Fruit fly (Drosophila melanogaster): ENCODE data around the gene Clbn.

- TF ChIP-seq rn (GFP tag; IDR thresholded peaks at IDR 0.05) (no peak), Snoo (tag; optimal IDR thresholded peaks at IDR 0.05) (no peak), gl (tag; optimal IDR thresholded peaks at IDR 0.05) (no peak), Ets98B (GFP tag; IDR thresholded peaks at IDR 0.05) (no peak)
Observed at dm6 chr3R:25152342-25152741, 25.0 kb downstream of the Clbn start.

All from whole organism, pupa.